Worm (Caenorhabditis elegans) whole organism, young adult: ENCODE data around the gene F44E2.6.

ENCODE experiments used
- F37B4.10 ChIP-seq: fragments of 200-800 bp; sonication (Bioruptor generic); IDR thresholded peaks from 2 replicates; pipeline ENCODE4 v1.3.6; 2022; ENCODE audit warnings: missing genetic modification characterization, missing compliant biosample characterization
- F49E8.2 ChIP-seq: sonication (generic microtip); optimal IDR thresholded peaks from 3 replicates; lab custom pipeline; 2017; ENCODE audit warnings: missing genetic modification characterization, mild to moderate bottlenecking, missing compliant biosample characterization, antibody characterized with exemption, moderate library complexity; ENCODE audit not compliant: insufficient read depth
- F52B5.7 ChIP-seq: sonication (generic microtip); optimal IDR thresholded peaks from 2 replicates; lab custom pipeline; 2016; ENCODE audit warnings: mild to moderate bottlenecking, missing genetic modification characterization, missing compliant biosample characterization
- F55B11.4 ChIP-seq: sonication (generic microtip); optimal IDR thresholded peaks from 2 replicates; lab custom pipeline; 2016; ENCODE audit warnings: missing compliant biosample characterization, missing genetic modification characterization, borderline replicate concordance; ENCODE audit not compliant: insufficient read depth
- F57A8.1 ChIP-seq: fragments of 200-800 bp; sonication (Bioruptor generic); optimal IDR thresholded peaks from 2 replicates; lab custom pipeline; 2018; ENCODE audit warnings: mild to moderate bottlenecking, missing genetic modification characterization, moderate library complexity, missing compliant biosample characterization
- K11D2.4 ChIP-seq: fragments of 200-800 bp; sonication (Bioruptor generic); IDR thresholded peaks from 2 replicates; pipeline ENCODE4 v1.3.6; 2022; ENCODE audit warnings: missing genetic modification reagents, missing genetic modification characterization, missing compliant biosample characterization
- T26A5.8 ChIP-seq: sonication (generic microtip); optimal IDR thresholded peaks from 2 replicates; lab custom pipeline; 2016; ENCODE audit warnings: missing genetic modification characterization, missing compliant biosample characterization
- Y53F4B.3 ChIP-seq: fragments of 200-800 bp; sonication (Bioruptor generic); IDR thresholded peaks from 2 replicates; pipeline ENCODE4 v1.3.6; 2022; ENCODE audit warnings: missing genetic modification reagents, missing genetic modification characterization, missing compliant biosample characterization
- Y53G8AR.9 ChIP-seq: fragments of 200-800 bp; sonication (Bioruptor generic); conservative IDR thresholded peaks from 2 replicates; pipeline ENCODE4 v1.3.6; 2022; ENCODE audit warnings: missing genetic modification reagents, missing genetic modification characterization, missing compliant biosample characterization
- Y56A3A.18 ChIP-seq: fragments of 200-800 bp; sonication (Bioruptor generic); IDR thresholded peaks from 2 replicates; pipeline ENCODE4 v1.3.6; 2022; ENCODE audit warnings: missing genetic modification reagents, missing genetic modification characterization, missing compliant biosample characterization
- ZK185.1 ChIP-seq: sonication (generic microtip); optimal IDR thresholded peaks from 2 replicates; lab custom pipeline; 2016; ENCODE audit warnings: mild to moderate bottlenecking, missing genetic modification characterization, missing compliant biosample characterization; ENCODE audit not compliant: poor library complexity, severe bottlenecking
- aptf-2 ChIP-seq: fragments of 200-800 bp; sonication (Bioruptor generic); conservative IDR thresholded peaks from 2 replicates; pipeline ENCODE4 v1.3.6; 2022; ENCODE audit warnings: missing genetic modification reagents, missing genetic modification characterization, missing compliant biosample characterization
- atf-7 ChIP-seq: sonication (generic microtip); optimal IDR thresholded peaks from 2 replicates; lab custom pipeline; 2017; ENCODE audit warnings: mild to moderate bottlenecking, missing genetic modification characterization, missing compliant biosample characterization
- attf-5 ChIP-seq: fragments of 200-800 bp; sonication (Bioruptor generic); optimal IDR thresholded peaks from 2 replicates; lab custom pipeline; 2018; ENCODE audit warnings: mild to moderate bottlenecking, missing genetic modification characterization, missing compliant biosample characterization
- ccch-3 ChIP-seq: fragments of 200-800 bp; sonication (Bioruptor generic); optimal IDR thresholded peaks from 2 replicates; lab custom pipeline; 2018; ENCODE audit warnings: mild to moderate bottlenecking, missing genetic modification characterization, missing compliant biosample characterization
- cebp-1 ChIP-seq, 2 experiments: fragments of 200-800 bp in 1 of 2; sonication (Bioruptor generic) in 1 of 2; sonication (generic microtip) in 1 of 2; IDR thresholded peaks in 1 of 2; optimal IDR thresholded peaks in 1 of 2; 2 replicates each; pipeline versions ENCODE4 v1.3.6 to Lab custom; 2017 to 2022; ENCODE audit warnings: missing compliant biosample characterization in 2 of 2, missing genetic modification characterization in 2 of 2, mild to moderate bottlenecking in 1 of 2, missing genetic modification reagents in 1 of 2, moderate library complexity in 1 of 2
- cebp-2 ChIP-seq: fragments of 200-800 bp; sonication (Bioruptor generic); IDR thresholded peaks from 2 replicates; pipeline ENCODE4 v1.3.6; 2022; ENCODE audit warnings: missing genetic modification characterization, missing compliant biosample characterization
- ceh-91 ChIP-seq: fragments of 200-800 bp; sonication (Bioruptor generic); IDR thresholded peaks from 2 replicates; pipeline ENCODE4 v1.3.6; 2022; ENCODE audit warnings: missing genetic modification reagents, missing genetic modification characterization, missing compliant biosample characterization
- dpff-1 ChIP-seq: sonication (generic microtip); optimal IDR thresholded peaks from 2 replicates; lab custom pipeline; 2017; ENCODE audit warnings: mild to moderate bottlenecking, missing genetic modification characterization, missing compliant biosample characterization
- ekl-4 ChIP-seq: fragments of 200-800 bp; sonication (Bioruptor generic); IDR thresholded peaks from 2 replicates; pipeline ENCODE4 v1.3.6; 2022; ENCODE audit warnings: missing genetic modification reagents, missing genetic modification characterization, missing compliant biosample characterization
- hlh-26 ChIP-seq: fragments of 200-800 bp; sonication (Bioruptor generic); conservative IDR thresholded peaks from 2 replicates; pipeline ENCODE4 v1.3.6; 2022; ENCODE audit warnings: missing genetic modification reagents, missing genetic modification characterization, missing compliant biosample characterization
- hrde-1 ChIP-seq: sonication (generic microtip); optimal IDR thresholded peaks from 2 replicates; lab custom pipeline; 2016; ENCODE audit warnings: missing genetic modification characterization, mild to moderate bottlenecking, missing compliant biosample characterization, moderate library complexity, missing genotype, missing genetic modification reagents, borderline replicate concordance
- hsf-1 ChIP-seq: fragments of 200-800 bp; sonication (Bioruptor generic); IDR thresholded peaks from 2 replicates; pipeline ENCODE4 v1.3.6; 2022; ENCODE audit warnings: missing genetic modification reagents, missing genetic modification characterization, missing compliant biosample characterization
- let-526 ChIP-seq: fragments of 200-800 bp; sonication (Bioruptor generic); IDR thresholded peaks from 2 replicates; pipeline ENCODE4 v1.3.6; 2022; ENCODE audit warnings: missing genetic modification reagents, missing genetic modification characterization, missing compliant biosample characterization
- lin-35 ChIP-seq, 3 experiments: fragments of 150-350 bp in 2 of 3; sonication (generic microtip) in 1 of 3; optimal IDR thresholded peaks; 2 replicates each; lab custom pipeline; 2014 to 2018; ENCODE audit warnings: missing biosample characterization in 3 of 3, missing genetic modification characterization in 3 of 3, missing genetic modification reagents in 3 of 3
- lin-40 ChIP-seq: sonication (generic microtip); optimal IDR thresholded peaks from 2 replicates; lab custom pipeline; 2016; ENCODE audit warnings: missing genetic modification characterization, mild to moderate bottlenecking, missing compliant biosample characterization, missing genotype, missing genetic modification reagents
- lin-54 ChIP-seq: fragments of 200-800 bp; sonication (Bioruptor generic); optimal IDR thresholded peaks from 2 replicates; lab custom pipeline; 2018; ENCODE audit warnings: mild to moderate bottlenecking, missing genetic modification characterization, missing compliant biosample characterization
- lsy-27 ChIP-seq: sonication (generic microtip); optimal IDR thresholded peaks from 2 replicates; lab custom pipeline; 2017; ENCODE audit warnings: missing genetic modification characterization, mild to moderate bottlenecking, missing compliant biosample characterization, antibody characterized with exemption, missing genotype, borderline replicate concordance; ENCODE audit not compliant: insufficient read depth
- mcd-1 ChIP-seq: fragments of 200-800 bp; sonication (Bioruptor generic); IDR thresholded peaks from 2 replicates; pipeline ENCODE4 v1.3.6; 2022; ENCODE audit warnings: missing genetic modification reagents, missing genetic modification characterization, missing compliant biosample characterization
- mes-4 ChIP-seq: sonication (generic microtip); optimal IDR thresholded peaks from 2 replicates; lab custom pipeline; 2016; ENCODE audit warnings: missing genotype, missing genetic modification characterization, missing compliant biosample characterization
- nfya-2 ChIP-seq: fragments of 200-800 bp; sonication (Bioruptor generic); IDR thresholded peaks from 2 replicates; pipeline ENCODE4 v1.3.6; 2022; ENCODE audit warnings: missing genetic modification reagents, missing genetic modification characterization, missing compliant biosample characterization
- nhr-120 ChIP-seq: fragments of 200-800 bp; sonication (Bioruptor generic); IDR thresholded peaks from 2 replicates; pipeline ENCODE4 v1.3.6; 2022; ENCODE audit warnings: missing genetic modification characterization, missing compliant biosample characterization
- nhr-27 ChIP-seq: fragments of 200-800 bp; sonication (Bioruptor generic); optimal IDR thresholded peaks from 2 replicates; lab custom pipeline; 2018; ENCODE audit warnings: mild to moderate bottlenecking, missing genetic modification characterization, moderate library complexity, missing compliant biosample characterization
- nhr-80 ChIP-seq: sonication (generic microtip); optimal IDR thresholded peaks from 2 replicates; lab custom pipeline; 2016; ENCODE audit warnings: missing genetic modification characterization, missing compliant biosample characterization
- sea-2 ChIP-seq: fragments of 200-800 bp; sonication (Bioruptor generic); IDR thresholded peaks from 2 replicates; pipeline ENCODE4 v1.3.6; 2022; ENCODE audit warnings: missing genetic modification characterization, missing compliant biosample characterization
- snpc-1.1 ChIP-seq: sonication (generic microtip); optimal IDR thresholded peaks from 2 replicates; lab custom pipeline; 2017; ENCODE audit warnings: missing genetic modification characterization, mild to moderate bottlenecking, missing compliant biosample characterization, antibody characterized with exemption, moderate library complexity, missing genotype, missing genetic modification reagents; ENCODE audit not compliant: insufficient read depth
- snpc-3.4 ChIP-seq: sonication (generic microtip); optimal IDR thresholded peaks from 2 replicates; lab custom pipeline; 2017; ENCODE audit warnings: missing genetic modification characterization, mild to moderate bottlenecking, missing compliant biosample characterization, antibody characterized with exemption, moderate library complexity, missing genotype, missing genetic modification reagents
- snpc-4 ChIP-seq, 5 experiments: fragments of 150-350 bp in 1 of 5; sonication (generic microtip) in 4 of 5; optimal IDR thresholded peaks; 2 replicates each; lab custom pipeline; 2014 to 2018; ENCODE audit warnings: missing genetic modification characterization in 5 of 5, missing biosample characterization in 3 of 5, antibody characterized with exemption in 2 of 5, mild to moderate bottlenecking in 2 of 5, missing compliant biosample characterization in 2 of 5, missing genotype in 2 of 5, moderate library complexity in 2 of 5, missing genetic modification reagents in 1 of 5
- tbp1 ChIP-seq: fragments of 200-800 bp; sonication (Bioruptor generic); optimal IDR thresholded peaks from 2 replicates; lab custom pipeline; 2018; ENCODE audit warnings: mild to moderate bottlenecking, missing genetic modification characterization, missing compliant biosample characterization
- unc-130 ChIP-seq: sonication (generic microtip); optimal IDR thresholded peaks from 2 replicates; lab custom pipeline; 2016; ENCODE audit warnings: missing genetic modification reagents, missing genetic modification characterization, missing compliant biosample characterization
- ztf-18 ChIP-seq: sonication (generic microtip); optimal IDR thresholded peaks from 2 replicates; lab custom pipeline; 2016; ENCODE audit warnings: missing genotype, mild to moderate bottlenecking, missing genetic modification characterization, missing compliant biosample characterization
- ztf-25 ChIP-seq: fragments of 200-800 bp; sonication (Bioruptor generic); IDR thresholded peaks from 2 replicates; pipeline ENCODE4 v1.3.6; 2022; ENCODE audit warnings: missing genetic modification reagents, missing genetic modification characterization, missing compliant biosample characterization
- ztf-28 ChIP-seq: fragments of 200-800 bp; sonication (Bioruptor generic); IDR thresholded peaks from 2 replicates; pipeline ENCODE4 v1.3.6; 2022; ENCODE audit warnings: missing genetic modification reagents, missing genetic modification characterization, missing compliant biosample characterization

The F44E2.6 gene

ce11 chrIII:8888956-8889355, 43.9 kb upstream of the F44E2.6 start, which contains the start of gene ZK637.14:
ZK637.14 (minus strand) TSS chrIII:8889156.
- TF ChIP-seq ccch-3 (GFP tag; lab: Kevin White, UChicago) (no peak), Y53F4B.3 (no peak), lsy-27 (tag; lab: Kevin White, UChicago) (no peak), lin-54 (peak; percentile 14), dpff-1 (tag; lab: Kevin White, UChicago) (no peak), lin-35 (GFP tag; optimal IDR thresholded peaks at IDR 0.05; lab: Kevin White, UChicago) (peak in 1 of 3 experiments; percentile 8), ZK185.1 (tag; lab: Kevin White, UChicago) (no peak), ztf-18 (tag; lab: Kevin White, UChicago) (peak; percentile 70), lin-40 (tag; lab: Kevin White, UChicago) (peak; percentile 1), attf-5 (peak; percentile 65), F57A8.1 (no peak), cebp-2 (no peak), nhr-80 (tag; lab: Kevin White, UChicago) (peak; percentile 20), cebp-1 (GFP tag; IDR thresholded peaks at IDR 0.05; lab: Robert Waterston, UW) (no peak), cebp-1 (tag; optimal IDR thresholded peaks at IDR 0.05; lab: Kevin White, UChicago) (peak; percentile 66), tbp1 (GFP tag; lab: Kevin White, UChicago) (peak; percentile 11)

- TF ChIP-seq F55B11.4: no peak
- TF ChIP-seq F49E8.2 (tag; lab: Kevin White, UChicago): no peak
- TF ChIP-seq K11D2.4 (GFP tag; lab: Robert Waterston, UW): peak; percentile 87
- peak; percentile 93 for TF ChIP-seq Y53G8AR.9 (GFP tag; lab: Robert Waterston, UW)
- no peak for TF ChIP-seq F37B4.10 (GFP tag; lab: Robert Waterston, UW)
- TF ChIP-seq snpc-4 (GFP tag; optimal IDR thresholded peaks at IDR 0.05; lab: Kevin White, UChicago): peak; percentile 53
- peak; percentile 50 to 74 (median 64) for TF ChIP-seq snpc-4 (tag; optimal IDR thresholded peaks at IDR 0.05; lab: Kevin White, UChicago)
- TF ChIP-seq mes-4 (tag; lab: Kevin White, UChicago): no peak
- TF ChIP-seq atf-7: peak; percentile 31
- TF ChIP-seq T26A5.8 (tag; lab: Kevin White, UChicago): no peak
- no peak for TF ChIP-seq sea-2 (GFP tag; lab: Robert Waterston, UW)
- no peak for TF ChIP-seq nhr-27 (tag; lab: Kevin White, UChicago)
- TF ChIP-seq ceh-91 (GFP tag; lab: Robert Waterston, UW): peak; percentile 25; the same call in 1 of the 2 replicates
- 0 out of 2 replicates have a peak, but pooled peaks have one; percentile 21 for TF ChIP-seq cebp-2
- TF ChIP-seq aptf-2 (GFP tag; lab: Robert Waterston, UW): no peak
- no peak for TF ChIP-seq Y53F4B.3
- TF ChIP-seq F57A8.1: no peak
- TF ChIP-seq nfya-2: no peak
- peak; percentile 99 for TF ChIP-seq ztf-18 (tag; lab: Kevin White, UChicago)
- no peak for TF ChIP-seq nhr-120 (GFP tag; lab: Robert Waterston, UW)
- TF ChIP-seq snpc-1.1 (tag; lab: Kevin White, UChicago): peak; percentile 51
- TF ChIP-seq let-526: no peak
- TF ChIP-seq ekl-4 (GFP tag; lab: Robert Waterston, UW): peak; percentile 67; the same call in 1 of the 2 replicates
- TF ChIP-seq mcd-1 (GFP tag; lab: Robert Waterston, UW): peak; percentile 86
- TF ChIP-seq hrde-1 (tag; lab: Kevin White, UChicago): no peak
- TF ChIP-seq ztf-28 (GFP tag; lab: Robert Waterston, UW): no peak
- TF ChIP-seq hlh-26: no peak
- peak; percentile 4 for TF ChIP-seq unc-130 (GFP tag; lab: Kevin White, UChicago)
- TF ChIP-seq ztf-25 (GFP tag; lab: Robert Waterston, UW): no peak
- no peak for TF ChIP-seq hsf-1 (GFP tag; lab: Robert Waterston, UW)
- peak; percentile 24 for TF ChIP-seq snpc-3.4 (tag; lab: Kevin White, UChicago)
- TF ChIP-seq F52B5.7 (tag; lab: Kevin White, UChicago): no peak
- peak; percentile 30; the same call in 1 of the 2 replicates for TF ChIP-seq Y56A3A.18
- TF ChIP-seq ZK185.1 (tag; lab: Kevin White, UChicago): peak; percentile 46
Observed at ce11 chrIII:8887184-8887801, 42.3 kb upstream of the F44E2.6 start, which contains the start of gene famh-136. famh-136 (plus strand) TSS chrIII:8887751.
